Worm (Caenorhabditis elegans) whole organism, L3 larva: Measurements from ENCODE around the gene ZK632.12.

Experiments
- nfya-1 ChIP-seq: sonication (generic microtip); optimal IDR thresholded peaks from 2 replicates; lab custom pipeline; 2017; ENCODE audit warnings: missing genetic modification characterization, mild to moderate bottlenecking, missing compliant biosample characterization, antibody characterized with exemption, moderate library complexity; ENCODE audit not compliant: insufficient read depth
- pqm-1 ChIP-seq: fragments of 150-350 bp; optimal IDR thresholded peaks from 2 replicates; lab custom pipeline; 2017; ENCODE audit warnings: missing biosample characterization, missing genetic modification characterization, inconsistent platforms
- snpc-4 ChIP-seq: fragments of 150-350 bp; optimal IDR thresholded peaks from 2 replicates; lab custom pipeline; 2014; ENCODE audit warnings: missing biosample characterization, missing genetic modification characterization

ce11 chrIII:9782011-9782436, 48.6 kb upstream of the ZK632.12 start, which contains the start of gene vha-2:
- TF ChIP-seq snpc-4 (no peak), nfya-1 (no peak), pqm-1 (no peak)
